Worm (Caenorhabditis elegans) whole organism, young adult: ENCODE data around the gene Y57E12AL.2.

Experiments used
- B0336.3 ChIP-seq: fragments of 200-800 bp; sonication (Bioruptor generic); IDR thresholded peaks from 2 replicates; pipeline ENCODE4 v1.3.6; 2022; ENCODE audit warnings: missing genetic modification characterization, missing compliant biosample characterization
- C06A6.2 ChIP-seq: fragments of 200-800 bp; sonication (Bioruptor generic); conservative IDR thresholded peaks from 2 replicates; pipeline ENCODE4 v1.3.6; 2022; ENCODE audit warnings: missing genetic modification characterization, missing compliant biosample characterization
- C17E4.6 ChIP-seq: fragments of 200-800 bp; sonication (Bioruptor generic); IDR thresholded peaks from 2 replicates; pipeline ENCODE4 v1.3.6; 2022; ENCODE audit warnings: missing genetic modification reagents, missing genetic modification characterization, missing compliant biosample characterization
- F39B2.1 ChIP-seq: fragments of 200-800 bp; sonication (Bioruptor generic); IDR thresholded peaks from 2 replicates; pipeline ENCODE4 v1.3.6; 2022; ENCODE audit warnings: missing genetic modification reagents, missing genetic modification characterization, missing compliant biosample characterization
- F55B11.4 ChIP-seq: sonication (generic microtip); optimal IDR thresholded peaks from 2 replicates; lab custom pipeline; 2016; ENCODE audit warnings: missing compliant biosample characterization, missing genetic modification characterization, borderline replicate concordance; ENCODE audit not compliant: insufficient read depth
- F57A8.1 ChIP-seq: fragments of 200-800 bp; sonication (Bioruptor generic); optimal IDR thresholded peaks from 2 replicates; lab custom pipeline; 2018; ENCODE audit warnings: mild to moderate bottlenecking, missing genetic modification characterization, moderate library complexity, missing compliant biosample characterization
- F57C9.4 ChIP-seq: sonication (generic microtip); optimal IDR thresholded peaks from 2 replicates; lab custom pipeline; 2017; ENCODE audit warnings: mild to moderate bottlenecking, missing genetic modification characterization, missing compliant biosample characterization
- K11D2.4 ChIP-seq: fragments of 200-800 bp; sonication (Bioruptor generic); IDR thresholded peaks from 2 replicates; pipeline ENCODE4 v1.3.6; 2022; ENCODE audit warnings: missing genetic modification reagents, missing genetic modification characterization, missing compliant biosample characterization
- T07F8.4 ChIP-seq: sonication (generic microtip); optimal IDR thresholded peaks from 2 replicates; lab custom pipeline; 2016; ENCODE audit warnings: mild to moderate bottlenecking, missing genetic modification characterization, moderate library complexity, missing compliant biosample characterization
- Y53F4B.3 ChIP-seq: fragments of 200-800 bp; sonication (Bioruptor generic); IDR thresholded peaks from 2 replicates; pipeline ENCODE4 v1.3.6; 2022; ENCODE audit warnings: missing genetic modification reagents, missing genetic modification characterization, missing compliant biosample characterization
- Y56A3A.18 ChIP-seq: fragments of 200-800 bp; sonication (Bioruptor generic); IDR thresholded peaks from 2 replicates; pipeline ENCODE4 v1.3.6; 2022; ENCODE audit warnings: missing genetic modification reagents, missing genetic modification characterization, missing compliant biosample characterization
- Y79H2A.3 ChIP-seq: fragments of 200-800 bp; sonication (Bioruptor generic); conservative IDR thresholded peaks from 2 replicates; pipeline ENCODE4 v1.3.6; 2022; ENCODE audit warnings: missing genetic modification reagents, missing genetic modification characterization, missing compliant biosample characterization
- aptf-2 ChIP-seq: fragments of 200-800 bp; sonication (Bioruptor generic); conservative IDR thresholded peaks from 2 replicates; pipeline ENCODE4 v1.3.6; 2022; ENCODE audit warnings: missing genetic modification reagents, missing genetic modification characterization, missing compliant biosample characterization
- atf-7 ChIP-seq: sonication (generic microtip); optimal IDR thresholded peaks from 2 replicates; lab custom pipeline; 2017; ENCODE audit warnings: mild to moderate bottlenecking, missing genetic modification characterization, missing compliant biosample characterization
- attf-6 ChIP-seq: fragments of 200-800 bp; sonication (Bioruptor generic); IDR thresholded peaks from 2 replicates; pipeline ENCODE4 v1.3.6; 2022; ENCODE audit warnings: missing genetic modification reagents, missing genetic modification characterization, missing compliant biosample characterization
- ceh-58 ChIP-seq: fragments of 200-800 bp; sonication (Bioruptor generic); IDR thresholded peaks from 2 replicates; pipeline ENCODE4 v1.3.6; 2022; ENCODE audit warnings: missing genetic modification characterization, missing compliant biosample characterization
- ceh-79 ChIP-seq: sonication (generic microtip); optimal IDR thresholded peaks from 2 replicates; lab custom pipeline; 2017; ENCODE audit warnings: mild to moderate bottlenecking, missing genetic modification characterization, missing compliant biosample characterization
- ceh-91 ChIP-seq: fragments of 200-800 bp; sonication (Bioruptor generic); IDR thresholded peaks from 2 replicates; pipeline ENCODE4 v1.3.6; 2022; ENCODE audit warnings: missing genetic modification reagents, missing genetic modification characterization, missing compliant biosample characterization
- dpl-1 ChIP-seq: fragments of 150-350 bp; optimal IDR thresholded peaks from 2 replicates; lab custom pipeline; 2014; ENCODE audit warnings: missing biosample characterization, missing genetic modification reagents, missing genetic modification characterization
- egl-18 ChIP-seq: fragments of 200-800 bp; sonication (Bioruptor generic); IDR thresholded peaks from 2 replicates; pipeline ENCODE4 v1.3.6; 2022; ENCODE audit warnings: missing genetic modification reagents, missing genetic modification characterization, missing compliant biosample characterization
- egl-44 ChIP-seq: fragments of 200-800 bp; sonication (Bioruptor generic); IDR thresholded peaks from 2 replicates; pipeline ENCODE4 v1.3.6; 2022; ENCODE audit warnings: missing genetic modification reagents, missing genetic modification characterization, missing compliant biosample characterization
- ekl-4 ChIP-seq: fragments of 200-800 bp; sonication (Bioruptor generic); IDR thresholded peaks from 2 replicates; pipeline ENCODE4 v1.3.6; 2022; ENCODE audit warnings: missing genetic modification reagents, missing genetic modification characterization, missing compliant biosample characterization
- fkh-3 ChIP-seq: sonication (generic microtip); optimal IDR thresholded peaks from 2 replicates; lab custom pipeline; 2016; ENCODE audit warnings: mild to moderate bottlenecking, missing genetic modification characterization, missing compliant biosample characterization
- hmg-1.2 ChIP-seq: fragments of 200-800 bp; sonication (Bioruptor generic); IDR thresholded peaks from 2 replicates; pipeline ENCODE4 v1.3.6; 2022; ENCODE audit warnings: missing genetic modification reagents, missing genetic modification characterization, missing compliant biosample characterization
- hsf-1 ChIP-seq: fragments of 200-800 bp; sonication (Bioruptor generic); IDR thresholded peaks from 2 replicates; pipeline ENCODE4 v1.3.6; 2022; ENCODE audit warnings: missing genetic modification reagents, missing genetic modification characterization, missing compliant biosample characterization
- let-526 ChIP-seq: fragments of 200-800 bp; sonication (Bioruptor generic); IDR thresholded peaks from 2 replicates; pipeline ENCODE4 v1.3.6; 2022; ENCODE audit warnings: missing genetic modification reagents, missing genetic modification characterization, missing compliant biosample characterization
- lin-35 ChIP-seq, 3 experiments: fragments of 150-350 bp in 2 of 3; sonication (generic microtip) in 1 of 3; optimal IDR thresholded peaks; 2 replicates each; lab custom pipeline; 2014 to 2018; ENCODE audit warnings: missing biosample characterization in 3 of 3, missing genetic modification characterization in 3 of 3, missing genetic modification reagents in 3 of 3
- lin-40 ChIP-seq: sonication (generic microtip); optimal IDR thresholded peaks from 2 replicates; lab custom pipeline; 2016; ENCODE audit warnings: missing genetic modification characterization, mild to moderate bottlenecking, missing compliant biosample characterization, missing genotype, missing genetic modification reagents
- lin-54 ChIP-seq: fragments of 200-800 bp; sonication (Bioruptor generic); optimal IDR thresholded peaks from 2 replicates; lab custom pipeline; 2018; ENCODE audit warnings: mild to moderate bottlenecking, missing genetic modification characterization, missing compliant biosample characterization
- lsl-1 ChIP-seq: fragments of 200-800 bp; sonication (Bioruptor generic); optimal IDR thresholded peaks from 2 replicates; lab custom pipeline; 2018; ENCODE audit warnings: mild to moderate bottlenecking, missing genetic modification characterization, moderate library complexity, missing compliant biosample characterization
- madf-6 ChIP-seq: fragments of 200-800 bp; sonication (Bioruptor generic); IDR thresholded peaks from 2 replicates; pipeline ENCODE4 v1.3.6; 2022; ENCODE audit warnings: missing genetic modification reagents, missing genetic modification characterization, missing compliant biosample characterization
- mcd-1 ChIP-seq: fragments of 200-800 bp; sonication (Bioruptor generic); IDR thresholded peaks from 2 replicates; pipeline ENCODE4 v1.3.6; 2022; ENCODE audit warnings: missing genetic modification reagents, missing genetic modification characterization, missing compliant biosample characterization
- mel-28 ChIP-seq: sonication (generic microtip); optimal IDR thresholded peaks from 2 replicates; lab custom pipeline; 2016; ENCODE audit warnings: borderline replicate concordance, mild to moderate bottlenecking, missing genetic modification characterization, missing compliant biosample characterization
- mxl-1 ChIP-seq: sonication (generic microtip); optimal IDR thresholded peaks from 2 replicates; lab custom pipeline; 2016; ENCODE audit warnings: missing genetic modification characterization, missing compliant biosample characterization
- nhr-80 ChIP-seq: sonication (generic microtip); optimal IDR thresholded peaks from 2 replicates; lab custom pipeline; 2016; ENCODE audit warnings: missing genetic modification characterization, missing compliant biosample characterization
- pha-4 ChIP-seq: fragments of 150-350 bp; sonication (generic microtip); optimal IDR thresholded peaks from 2 replicates; lab custom pipeline; 2014; ENCODE audit warnings: missing biosample characterization, missing genetic modification reagents, missing genetic modification characterization
- rcor-1 ChIP-seq: fragments of 200-800 bp; sonication (Bioruptor generic); IDR thresholded peaks from 2 replicates; pipeline ENCODE4 v1.3.6; 2022; ENCODE audit warnings: missing genetic modification reagents, missing genetic modification characterization, missing compliant biosample characterization
- rec-8 ChIP-seq, 2 experiments: sonication (generic microtip); optimal IDR thresholded peaks; 2 replicates each; lab custom pipeline; 2016; ENCODE audit warnings: mild to moderate bottlenecking in 2 of 2, missing genetic modification characterization in 2 of 2, missing genetic modification reagents in 2 of 2, missing genotype in 2 of 2, missing biosample characterization in 1 of 2, missing compliant biosample characterization in 1 of 2, moderate library complexity in 1 of 2
- rpc-1 ChIP-seq, 2 experiments: fragments of 150-350 bp in 1 of 2; sonication (generic microtip) in 1 of 2; optimal IDR thresholded peaks; 2 replicates each; lab custom pipeline; 2014 to 2018; ENCODE audit warnings: missing biosample characterization in 1 of 2, missing genetic modification characterization in 1 of 2, missing genetic modification reagents in 1 of 2, missing genotype in 1 of 2
- sdz-38 ChIP-seq: sonication (generic microtip); optimal IDR thresholded peaks from 2 replicates; lab custom pipeline; 2016; ENCODE audit warnings: missing genotype, missing genetic modification characterization, missing compliant biosample characterization
- sea-2 ChIP-seq: fragments of 200-800 bp; sonication (Bioruptor generic); IDR thresholded peaks from 2 replicates; pipeline ENCODE4 v1.3.6; 2022; ENCODE audit warnings: missing genetic modification characterization, missing compliant biosample characterization
- snpc-1.1 ChIP-seq: sonication (generic microtip); optimal IDR thresholded peaks from 2 replicates; lab custom pipeline; 2017; ENCODE audit warnings: missing genetic modification characterization, mild to moderate bottlenecking, missing compliant biosample characterization, antibody characterized with exemption, moderate library complexity, missing genotype, missing genetic modification reagents; ENCODE audit not compliant: insufficient read depth
- tbp1 ChIP-seq: fragments of 200-800 bp; sonication (Bioruptor generic); optimal IDR thresholded peaks from 2 replicates; lab custom pipeline; 2018; ENCODE audit warnings: mild to moderate bottlenecking, missing genetic modification characterization, missing compliant biosample characterization
- xnd-1 ChIP-seq: sonication (generic microtip); optimal IDR thresholded peaks from 2 replicates; lab custom pipeline; 2016; ENCODE audit warnings: missing genotype, missing genetic modification reagents, missing genetic modification characterization, missing compliant biosample characterization
- ztf-26 ChIP-seq: sonication (generic microtip); optimal IDR thresholded peaks from 2 replicates; lab custom pipeline; 2017; ENCODE audit warnings: missing genetic modification characterization, missing compliant biosample characterization

Y57E12AL.2 gene

ce11 chrV:7054598-7054997, 3.3 kb upstream of the Y57E12AL.2 start, which contains the start of gene spig-8:
Gene spig-8, plus strand, starts transcription at chrV:7054898.
- no peak for TF ChIP-seq F57C9.4 (tag; lab: Kevin White, UChicago)
- no peak for TF ChIP-seq xnd-1 (tag; lab: Kevin White, UChicago)
- no peak for TF ChIP-seq F39B2.1 (GFP tag; lab: Robert Waterston, UW)
- TF ChIP-seq ztf-26 (tag; lab: Kevin White, UChicago), result no peak

- TF ChIP-seq B0336.3 (GFP tag; lab: Robert Waterston, UW), result peak; percentile 53
- TF ChIP-seq snpc-1.1 (tag; lab: Kevin White, UChicago), result no peak
- TF ChIP-seq tbp1, result no peak
- TF ChIP-seq T07F8.4, result no peak
- no peak for TF ChIP-seq F57A8.1 (GFP tag; lab: Kevin White, UChicago)
- TF ChIP-seq ceh-79 (tag; lab: Kevin White, UChicago), result no peak
- no peak for TF ChIP-seq egl-18
- no peak for TF ChIP-seq mcd-1 (GFP tag; lab: Robert Waterston, UW)
- no peak for TF ChIP-seq pha-4 (tag; lab: Kevin White, UChicago)
- no peak for TF ChIP-seq lin-35 (GFP tag; optimal IDR thresholded peaks at IDR 0.05; lab: Kevin White, UChicago)
- no peak for TF ChIP-seq mxl-1 (tag; lab: Kevin White, UChicago)
- TF ChIP-seq ceh-91 (GFP tag; lab: Robert Waterston, UW), result no peak
- no peak for TF ChIP-seq sdz-38 (tag; lab: Kevin White, UChicago)
- TF ChIP-seq attf-6 (GFP tag; lab: Robert Waterston, UW), result no peak
- no peak for TF ChIP-seq C17E4.6 (GFP tag; lab: Robert Waterston, UW)
- TF ChIP-seq hsf-1 (GFP tag; lab: Robert Waterston, UW), result 0 out of 2 replicates have a peak, but pooled peaks have one; percentile 31
- TF ChIP-seq Y79H2A.3 (GFP tag; lab: Robert Waterston, UW), result no peak
- TF ChIP-seq egl-44 (GFP tag; lab: Robert Waterston, UW), result no peak
- TF ChIP-seq lin-54 (GFP tag; lab: Kevin White, UChicago), result peak; percentile 18
- TF ChIP-seq fkh-3, result no peak
- no peak for TF ChIP-seq nhr-80 (tag; lab: Kevin White, UChicago)
- TF ChIP-seq rec-8 (tag; optimal IDR thresholded peaks at IDR 0.05; lab: Kevin White, UChicago), result no peak
- peak; percentile 13; the same call in 1 of the 2 replicates for TF ChIP-seq ekl-4 (GFP tag; lab: Robert Waterston, UW)
- peak; percentile 51; the same call in 1 of the 2 replicates for TF ChIP-seq madf-6 (GFP tag; lab: Robert Waterston, UW)
- TF ChIP-seq Y56A3A.18, result no peak
Observed at ce11 chrV:7059350-7059749, 1.5 kb downstream of the Y57E12AL.2 start, which contains the start of gene mdt-6. Gene mdt-6, minus strand, starts transcription at chrV:7059624.

- no peak for TF ChIP-seq ceh-91 (GFP tag; lab: Robert Waterston, UW)
- no peak for TF ChIP-seq ceh-58 (GFP tag; lab: Robert Waterston, UW)
- no peak for TF ChIP-seq F55B11.4 (tag; lab: Kevin White, UChicago)
- TF ChIP-seq nhr-80 (tag; lab: Kevin White, UChicago), result peak; percentile 63
- no peak for TF ChIP-seq aptf-2 (GFP tag; lab: Robert Waterston, UW)
- TF ChIP-seq mcd-1 (GFP tag; lab: Robert Waterston, UW), result peak; percentile 80
- TF ChIP-seq hmg-1.2 (GFP tag; lab: Robert Waterston, UW), result peak; percentile 43; the same call in 1 of the 2 replicates
- TF ChIP-seq rpc-1 (optimal IDR thresholded peaks at IDR 0.05; lab: Kevin White, UChicago), result no peak
- TF ChIP-seq rpc-1 (tag; optimal IDR thresholded peaks at IDR 0.05; lab: Kevin White, UChicago), result no peak
- TF ChIP-seq K11D2.4 (GFP tag; lab: Robert Waterston, UW), result peak; percentile 78
- TF ChIP-seq lsl-1, result peak; percentile 56
- TF ChIP-seq lin-54 (GFP tag; lab: Kevin White, UChicago), result peak; percentile 82
- no peak for TF ChIP-seq sea-2 (GFP tag; lab: Robert Waterston, UW)
- TF ChIP-seq rcor-1 (GFP tag; lab: Robert Waterston, UW), result peak; percentile 43; the same call in 1 of the 2 replicates
- TF ChIP-seq dpl-1 (GFP tag; lab: Kevin White, UChicago), result peak; percentile 45
- peak; percentile 69 for TF ChIP-seq madf-6 (GFP tag; lab: Robert Waterston, UW)
- no peak for TF ChIP-seq Y53F4B.3 (GFP tag; lab: Robert Waterston, UW)
- no peak for TF ChIP-seq let-526 (GFP tag; lab: Robert Waterston, UW)
- peak; percentile 16 for TF ChIP-seq mel-28 (tag; lab: Kevin White, UChicago)
- TF ChIP-seq lin-40 (tag; lab: Kevin White, UChicago), result peak; percentile 87
- TF ChIP-seq atf-7 (tag; lab: Kevin White, UChicago), result peak; percentile 33
- 0 out of 2 replicates have a peak, but pooled peaks have one; percentile 45 for TF ChIP-seq C06A6.2 (GFP tag; lab: Robert Waterston, UW)
- TF ChIP-seq ztf-26 (tag; lab: Kevin White, UChicago), result peak; percentile 55
Observed at ce11 chrV:7060396-7060795, 2.5 kb downstream of the Y57E12AL.2 start, which contains the start of the genes Y57E12AL.6 and Y57E12AL.1. Gene Y57E12AL.6, minus strand, starts transcription at chrV:7060470. Gene Y57E12AL.1, plus strand, starts transcription at chrV:7060530.
